Worm (Caenorhabditis elegans) whole organism, L4 larva: ENCODE results near the gene Y75B8A.18.
A peak's percentile ranks its signal among the peaks of the same experiment; 100 is the strongest.

Experiments used
- F10B5.3 ChIP-seq: sonication (generic microtip); optimal IDR thresholded peaks from 2 replicates; lab custom pipeline; 2016; ENCODE audit warnings: mild to moderate bottlenecking, missing genetic modification characterization, missing compliant biosample characterization
- T26A8.4 ChIP-seq: fragments of 200-800 bp; sonication (Bioruptor generic); IDR thresholded peaks from 2 replicates; pipeline ENCODE4 v1.3.6; 2022; ENCODE audit warnings: missing genetic modification characterization, missing compliant biosample characterization
- Y75B8A.6 ChIP-seq: fragments of 200-800 bp; sonication (Bioruptor generic); IDR thresholded peaks from 2 replicates; pipeline ENCODE4 v1.3.6; 2022; ENCODE audit warnings: missing genetic modification reagents, missing genetic modification characterization, missing compliant biosample characterization
- ama-1 ChIP-seq: fragments of 150-350 bp; optimal IDR thresholded peaks from 2 replicates; lab custom pipeline; 2014; ENCODE audit warnings: inconsistent platforms, mixed read lengths
- attf-4 ChIP-seq: sonication (generic microtip); optimal IDR thresholded peaks from 3 replicates; lab custom pipeline; 2017; ENCODE audit warnings: missing biosample characterization, missing genetic modification characterization
- ceh-32 ChIP-seq: sonication (generic microtip); optimal IDR thresholded peaks from 2 replicates; lab custom pipeline; 2016; ENCODE audit warnings: mild to moderate bottlenecking, missing genetic modification characterization, missing compliant biosample characterization; ENCODE audit not compliant: poor library complexity
- cey-2 ChIP-seq: sonication (generic microtip); optimal IDR thresholded peaks from 3 replicates; lab custom pipeline; 2017; ENCODE audit warnings: missing genetic modification characterization, mild to moderate bottlenecking, missing compliant biosample characterization, antibody characterized with exemption, borderline replicate concordance; ENCODE audit not compliant: insufficient read depth
- ctbp-1 ChIP-seq: fragments of 200-800 bp; sonication (Bioruptor generic); IDR thresholded peaks from 2 replicates; pipeline ENCODE4 v1.3.6; 2022; ENCODE audit warnings: missing genetic modification reagents, missing genetic modification characterization, missing compliant biosample characterization
- daf-16 ChIP-seq, 3 experiments: sonication (generic microtip); optimal IDR thresholded peaks; 2 replicates each; lab custom pipeline; 2016 to 2017; ENCODE audit warnings: missing genetic modification characterization in 3 of 3, missing genetic modification reagents in 3 of 3, mild to moderate bottlenecking in 2 of 3, missing compliant biosample characterization in 2 of 3, missing biosample characterization in 1 of 3, moderate library complexity in 1 of 3
- daf-8 ChIP-seq: fragments of 200-800 bp; sonication (Bioruptor generic); IDR thresholded peaks from 2 replicates; pipeline ENCODE4 v1.3.6; 2022; ENCODE audit warnings: missing genetic modification characterization, missing compliant biosample characterization
- dmd-9 ChIP-seq: fragments of 200-800 bp; sonication (Bioruptor generic); IDR thresholded peaks from 2 replicates; pipeline ENCODE4 v1.3.6; 2022; ENCODE audit warnings: missing genetic modification reagents, missing genetic modification characterization, missing compliant biosample characterization
- duxl-1 ChIP-seq: sonication (generic microtip); optimal IDR thresholded peaks from 2 replicates; lab custom pipeline; 2016; ENCODE audit warnings: mild to moderate bottlenecking, missing genetic modification characterization, moderate library complexity, missing compliant biosample characterization; ENCODE audit not compliant: poor library complexity
- dve-1 ChIP-seq: sonication (generic microtip); optimal IDR thresholded peaks from 2 replicates; lab custom pipeline; 2017; ENCODE audit warnings: antibody characterized with exemption, mild to moderate bottlenecking, missing genetic modification characterization, missing compliant biosample characterization; ENCODE audit not compliant: insufficient read depth
- egl-43 ChIP-seq: fragments of 200-800 bp; sonication (Bioruptor generic); IDR thresholded peaks from 2 replicates; pipeline ENCODE4 v1.3.6; 2022; ENCODE audit warnings: missing genetic modification reagents, missing genetic modification characterization, missing compliant biosample characterization
- hlh-30 ChIP-seq: sonication (generic microtip); optimal IDR thresholded peaks from 2 replicates; lab custom pipeline; 2017; ENCODE audit warnings: antibody characterized with exemption, mild to moderate bottlenecking, missing genetic modification characterization, missing compliant biosample characterization; ENCODE audit not compliant: insufficient read depth
- hmg-1.1 ChIP-seq: fragments of 200-800 bp; sonication (Bioruptor generic); IDR thresholded peaks from 2 replicates; pipeline ENCODE4 v1.3.6; 2022; ENCODE audit warnings: missing genetic modification reagents, missing genetic modification characterization, missing compliant biosample characterization
- lim-7 ChIP-seq: fragments of 200-800 bp; sonication (Bioruptor generic); IDR thresholded peaks from 2 replicates; pipeline ENCODE4 v1.3.6; 2022; ENCODE audit warnings: missing genetic modification characterization, missing compliant biosample characterization
- lin-15B ChIP-seq: fragments of 150-350 bp; sonication (generic microtip); optimal IDR thresholded peaks from 3 replicates; lab custom pipeline; 2014; ENCODE audit warnings: missing biosample characterization, missing genetic modification characterization
- lin-38 ChIP-seq: fragments of 200-800 bp; sonication (Bioruptor generic); IDR thresholded peaks from 2 replicates; pipeline ENCODE4 v1.3.6; 2022; ENCODE audit warnings: missing genetic modification reagents, missing genetic modification characterization, missing compliant biosample characterization
- lin-39 ChIP-seq: fragments of 150-350 bp; optimal IDR thresholded peaks from 2 replicates; lab custom pipeline; 2014; ENCODE audit warnings: missing biosample characterization, missing genetic modification reagents, missing genetic modification characterization
- madf-5 ChIP-seq, 2 experiments: fragments of 200-800 bp; sonication (Bioruptor generic); IDR thresholded peaks; 2 replicates each; pipeline ENCODE4 v1.3.6; 2022; ENCODE audit warnings: missing compliant biosample characterization in 2 of 2, missing genetic modification characterization in 2 of 2
- mep-1 ChIP-seq: fragments of 150-350 bp; sonication (generic microtip); optimal IDR thresholded peaks from 3 replicates; lab custom pipeline; 2014; ENCODE audit warnings: missing biosample characterization, missing genetic modification characterization
- mxl-2 ChIP-seq: fragments of 200-800 bp; sonication (Bioruptor generic); conservative IDR thresholded peaks from 2 replicates; pipeline ENCODE4 v1.3.6; 2022; ENCODE audit warnings: missing genetic modification reagents, missing genetic modification characterization, missing compliant biosample characterization
- nhr-11 ChIP-seq: fragments of 150-350 bp; optimal IDR thresholded peaks from 2 replicates; lab custom pipeline; 2014; ENCODE audit warnings: missing biosample characterization, missing genetic modification characterization
- nhr-28 ChIP-seq: fragments of 150-350 bp; optimal IDR thresholded peaks from 2 replicates; lab custom pipeline; 2014; ENCODE audit warnings: missing biosample characterization, missing genetic modification characterization
- nhr-6 ChIP-seq: fragments of 150-350 bp; optimal IDR thresholded peaks from 2 replicates; lab custom pipeline; 2014; ENCODE audit warnings: missing biosample characterization, missing genetic modification characterization
- nhr-77 ChIP-seq: fragments of 150-350 bp; optimal IDR thresholded peaks from 2 replicates; lab custom pipeline; 2014; ENCODE audit warnings: missing biosample characterization, missing genetic modification characterization
- php-3 ChIP-seq: fragments of 200-800 bp; sonication (Bioruptor generic); IDR thresholded peaks from 2 replicates; pipeline ENCODE4 v1.3.6; 2022; ENCODE audit warnings: missing genetic modification reagents, missing genetic modification characterization, missing compliant biosample characterization
- pqm-1 ChIP-seq: sonication (generic microtip); optimal IDR thresholded peaks from 2 replicates; lab custom pipeline; 2017; ENCODE audit warnings: missing biosample characterization, missing genetic modification characterization
- rbr-2 ChIP-seq: sonication (generic microtip); optimal IDR thresholded peaks from 2 replicates; lab custom pipeline; 2016; ENCODE audit warnings: missing genotype, missing genetic modification characterization, missing compliant biosample characterization
- sdz-12 ChIP-seq: fragments of 200-800 bp; sonication (Bioruptor generic); optimal IDR thresholded peaks from 2 replicates; lab custom pipeline; 2018; ENCODE audit warnings: mild to moderate bottlenecking, missing genetic modification characterization, missing compliant biosample characterization
- set-16 ChIP-seq: fragments of 200-800 bp; sonication (Bioruptor generic); IDR thresholded peaks from 2 replicates; pipeline ENCODE4 v1.3.6; 2022; ENCODE audit warnings: missing genetic modification reagents, missing genetic modification characterization, missing compliant biosample characterization
- skn-1 ChIP-seq: fragments of 150-350 bp; optimal IDR thresholded peaks from 2 replicates; lab custom pipeline; 2014; ENCODE audit warnings: missing biosample characterization, missing genetic modification characterization
- snpc-1.2 ChIP-seq: fragments of 200-800 bp; sonication (Bioruptor generic); IDR thresholded peaks from 2 replicates; pipeline ENCODE4 v1.3.6; 2022; ENCODE audit warnings: missing genetic modification reagents, missing genetic modification characterization, missing compliant biosample characterization
- spr-3 ChIP-seq: fragments of 200-800 bp; sonication (Bioruptor generic); optimal IDR thresholded peaks from 2 replicates; lab custom pipeline; 2018; ENCODE audit warnings: mild to moderate bottlenecking, missing genetic modification characterization, missing compliant biosample characterization
- unc-130 ChIP-seq: sonication (generic microtip); optimal IDR thresholded peaks from 2 replicates; lab custom pipeline; 2016; ENCODE audit warnings: missing genetic modification reagents, missing genetic modification characterization, missing compliant biosample characterization
- unc-39 ChIP-seq: sonication (generic microtip); optimal IDR thresholded peaks from 2 replicates; lab custom pipeline; 2017; ENCODE audit warnings: missing biosample characterization, missing genetic modification characterization
- zfp-3 ChIP-seq: fragments of 200-800 bp; sonication (Bioruptor generic); conservative IDR thresholded peaks from 2 replicates; pipeline ENCODE4 v1.3.6; 2022; ENCODE audit warnings: missing genetic modification reagents, missing genetic modification characterization, missing compliant biosample characterization

The Y75B8A.18 gene

ce11 chrIII:12192589-12192988 lies 33.4 kb downstream of the Y75B8A.18 start:
- peak; percentile 47; the same call in 1 of the 2 replicates for TF ChIP-seq set-16 (GFP tag; lab: Robert Waterston, UW)
- peak; percentile 39; the same call in 1 of the 2 replicates for TF ChIP-seq lin-38
- peak; percentile 55; the same call in 1 of the 2 replicates for TF ChIP-seq egl-43
- peak; percentile 54; the same call in 1 of the 2 replicates for TF ChIP-seq lim-7
- TF ChIP-seq dmd-9 (GFP tag; lab: Robert Waterston, UW) = peak; percentile 45; the same call in 1 of the 2 replicates
- TF ChIP-seq snpc-1.2 = 0 out of 2 replicates have a peak, but pooled peaks have one; percentile 27
- TF ChIP-seq ctbp-1 = 0 out of 2 replicates have a peak, but pooled peaks have one; percentile 10

- TF ChIP-seq dmd-9 (GFP tag; lab: Robert Waterston, UW) = no peak
- no peak for TF ChIP-seq cey-2 (tag; lab: Kevin White, UChicago)
- TF ChIP-seq duxl-1 (tag; lab: Kevin White, UChicago) = no peak
- TF ChIP-seq dve-1 (tag; lab: Kevin White, UChicago) = peak; percentile 12
- no peak for TF ChIP-seq nhr-6 (tag; lab: Kevin White, UChicago)
- TF ChIP-seq spr-3 = no peak
- no peak for TF ChIP-seq daf-16 (GFP tag; optimal IDR thresholded peaks at IDR 0.05; lab: Kevin White, UChicago)
- TF ChIP-seq daf-16 (tag; optimal IDR thresholded peaks at IDR 0.05; lab: Kevin White, UChicago) = peak; percentile 75
- no peak for TF ChIP-seq unc-39 (tag; lab: Kevin White, UChicago)
- TF ChIP-seq pqm-1 (tag; lab: Kevin White, UChicago) = peak; percentile 22
- no peak for TF ChIP-seq attf-4 (tag; lab: Kevin White, UChicago)
Measured at ce11 chrIII:12188236-12188635, 37.8 kb downstream of the Y75B8A.18 start.

- no peak for TF ChIP-seq rbr-2 (tag; lab: Kevin White, UChicago)
- no peak for TF ChIP-seq unc-130
- no peak for TF ChIP-seq ctbp-1
- TF ChIP-seq ceh-32 = no peak
- TF ChIP-seq sdz-12 (GFP tag; lab: Kevin White, UChicago) = no peak
- no peak for TF ChIP-seq madf-5 (GFP tag; IDR thresholded peaks at IDR 0.05; lab: Robert Waterston, UW)
- TF ChIP-seq Y75B8A.6 (GFP tag; lab: Robert Waterston, UW) = no peak
- no peak for TF ChIP-seq lin-15B (tag; lab: Kevin White, UChicago)
- no peak for TF ChIP-seq dmd-9 (GFP tag; lab: Robert Waterston, UW)
- TF ChIP-seq php-3 (GFP tag; lab: Robert Waterston, UW) = no peak
- TF ChIP-seq lin-39 (tag; lab: Kevin White, UChicago) = no peak
- TF ChIP-seq T26A8.4 (GFP tag; lab: Robert Waterston, UW) = no peak
- no peak for TF ChIP-seq mxl-2 (GFP tag; lab: Robert Waterston, UW)
- TF ChIP-seq zfp-3 (GFP tag; lab: Robert Waterston, UW) = no peak
- no peak for TF ChIP-seq hmg-1.1 (GFP tag; lab: Robert Waterston, UW)
Measured at ce11 chrIII:12186111-12186510, 39.9 kb downstream of the Y75B8A.18 start, which contains the start of gene lury-1. Gene lury-1 (plus strand): TSS chrIII:12186411.

ce11 chrIII:12182919-12183318 lies 43.1 kb downstream of the Y75B8A.18 start, which contains the start of gene Y75B8A.10:
Gene Y75B8A.10 (minus strand): TSS chrIII:12183019.
- TF ChIP-seq nhr-11 (tag; lab: Kevin White, UChicago) (no peak), unc-130 (no peak), nhr-28 (tag; lab: Kevin White, UChicago) (no peak), F10B5.3 (tag; lab: Kevin White, UChicago) (no peak), nhr-77 (tag; lab: Kevin White, UChicago) (no peak), skn-1 (tag; lab: Kevin White, UChicago) (no peak), ama-1 (lab: Kevin White, UChicago) (no peak), mxl-2 (GFP tag; lab: Robert Waterston, UW) (no peak), mep-1 (no peak), hlh-30 (no peak), daf-8 (GFP tag; lab: Robert Waterston, UW) (no peak)
